Worm (Caenorhabditis elegans) whole organism, L2 larva: ENCODE results near the gene Y48E1B.3.

Experiments
- sem-4 ChIP-seq: fragments of 150-350 bp; optimal IDR thresholded peaks from 2 replicates; lab custom pipeline; 2014; ENCODE audit warnings: missing biosample characterization, missing genetic modification reagents, missing genetic modification characterization
- zag-1 ChIP-seq: fragments of 150-350 bp; optimal IDR thresholded peaks from 2 replicates; lab custom pipeline; 2014; ENCODE audit warnings: missing biosample characterization, missing genetic modification characterization

DNA sequence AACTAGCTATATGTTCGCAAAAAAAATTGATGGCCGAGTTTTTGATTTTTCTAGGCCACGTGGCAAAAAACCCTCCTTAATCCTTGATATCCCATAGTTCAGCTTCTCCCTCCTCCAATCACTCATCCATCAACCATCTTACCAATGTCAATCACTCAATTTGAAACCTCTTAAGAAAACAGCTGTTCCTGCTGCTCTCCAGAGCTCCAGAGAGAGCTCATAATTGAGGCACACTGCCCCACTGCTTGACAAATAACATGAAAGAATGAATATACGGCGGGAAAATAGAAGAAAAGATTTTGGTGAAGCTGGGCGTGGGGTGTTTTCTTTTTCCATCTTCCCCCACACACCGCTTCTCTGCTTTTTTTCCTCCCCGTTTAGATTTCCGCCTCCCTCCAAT is 67.2 kb downstream of the Y48E1B.3 start:
- TF ChIP-seq zag-1 (tag; lab: Kevin White, UChicago) (no peak), sem-4 (tag; lab: Kevin White, UChicago) (no peak)
